Fruit fly (Drosophila melanogaster): ENCODE measurements around the gene spg.

DNA sequence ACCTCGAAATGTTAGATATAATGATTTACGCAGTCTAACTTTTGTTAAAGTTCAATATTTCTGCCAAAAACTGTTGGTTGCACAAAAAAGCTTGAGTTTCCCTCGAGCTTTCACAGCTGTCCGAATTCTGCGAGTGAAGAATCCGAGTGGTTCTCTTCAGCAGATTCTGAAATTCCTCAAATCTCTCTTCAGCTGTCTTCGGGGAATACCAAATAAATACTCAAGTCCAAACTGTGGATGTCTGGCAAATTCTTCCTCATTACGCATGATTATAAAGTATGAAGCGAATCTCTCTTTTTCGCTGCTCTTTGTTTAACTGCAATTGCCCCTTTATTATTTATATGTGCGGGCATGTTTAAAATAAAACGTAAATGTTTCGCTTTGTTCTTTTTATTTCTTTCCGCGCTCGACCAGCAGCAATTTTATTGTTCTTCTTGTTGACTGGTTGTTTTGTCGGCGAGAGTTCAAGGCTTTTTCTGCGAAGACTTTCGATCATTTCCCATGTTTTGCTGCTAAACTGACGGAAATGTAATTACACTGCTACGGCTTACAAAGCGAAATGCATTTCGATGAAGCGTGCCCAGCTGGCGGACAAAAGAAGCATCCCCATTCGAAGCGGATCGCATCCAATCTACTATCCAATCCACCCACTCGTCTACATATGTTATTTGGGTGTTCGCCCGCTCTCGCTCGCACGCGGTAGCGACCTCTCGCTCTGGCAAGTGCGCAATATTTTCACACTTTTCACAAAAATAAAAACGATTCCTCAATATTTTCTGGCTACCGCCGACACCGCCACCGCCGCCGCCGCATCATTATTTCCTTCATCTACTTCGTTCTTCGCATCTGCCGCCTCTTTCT, 69.0 kb downstream of the spg start:
- TF ChIP-seq ttk (optimal IDR thresholded peaks at IDR 0.05) (no peak), h (optimal IDR thresholded peaks at IDR 0.05) (no peak), psq (optimal IDR thresholded peaks at IDR 0.05) (no peak), Sin3A (optimal IDR thresholded peaks at IDR 0.05) (no peak), Myc (optimal IDR thresholded peaks at IDR 0.05) (no peak), insv (optimal IDR thresholded peaks at IDR 0.05) (no peak)
